Worm (Caenorhabditis elegans) whole organism, young adult: ENCODE data around the gene srx-82.

Experiments used
- F57C9.4 ChIP-seq: sonication (generic microtip); optimal IDR thresholded peaks from 2 replicates; lab custom pipeline; 2017; ENCODE audit warnings: mild to moderate bottlenecking, missing genetic modification characterization, missing compliant biosample characterization
- xnd-1 ChIP-seq: sonication (generic microtip); optimal IDR thresholded peaks from 2 replicates; lab custom pipeline; 2016; ENCODE audit warnings: missing genotype, missing genetic modification reagents, missing genetic modification characterization, missing compliant biosample characterization

DNA sequence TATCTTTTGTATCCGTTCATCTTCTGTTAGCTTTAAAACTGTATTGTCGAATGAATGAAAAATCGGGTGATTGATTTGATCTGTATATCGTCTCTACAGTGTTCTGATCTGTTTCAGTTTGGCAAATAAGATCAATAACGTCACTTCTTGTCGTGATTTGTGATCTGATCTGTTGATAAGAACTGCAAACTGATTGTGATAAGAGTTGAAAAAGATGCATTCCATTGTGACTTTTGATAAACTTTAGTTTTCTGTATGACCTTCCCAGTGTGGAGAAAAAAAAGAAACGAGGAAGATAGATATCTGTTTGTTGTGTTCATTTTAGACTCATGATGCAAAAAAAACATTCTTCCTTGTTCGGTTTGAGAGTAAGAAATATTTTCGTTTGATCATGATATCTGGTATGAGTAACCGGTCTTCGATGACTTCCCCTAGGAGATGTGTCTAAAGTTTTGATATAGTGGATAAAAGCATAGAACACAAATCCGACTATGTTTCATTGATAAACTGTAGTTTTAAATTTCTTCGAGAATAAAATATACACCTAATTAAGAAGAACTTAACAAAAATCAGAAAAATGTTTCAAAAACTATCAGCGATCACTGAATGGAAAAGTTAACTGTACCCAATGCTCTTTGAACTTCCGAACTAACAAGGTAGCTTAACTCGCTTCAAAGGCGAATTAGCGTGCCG, 25.4 kb downstream of the srx-82 start:
- TF ChIP-seq xnd-1 (tag; lab: Kevin White, UChicago) = no peak
- TF ChIP-seq F57C9.4 (tag; lab: Kevin White, UChicago) = no peak
